Worm (Caenorhabditis elegans): ENCODE data around the gene T14B4.20.

ce11 chrII:6679724-6680123 lies 37.0 kb upstream of the T14B4.20 start, which contains the start of gene ift-74:
- TF ChIP-seq ztf-11 (tag; optimal IDR thresholded peaks at IDR 0.05), result no peak
- no peak for TF ChIP-seq nhr-77 (tag; optimal IDR thresholded peaks at IDR 0.05)
- TF ChIP-seq jun-1 (tag; optimal IDR thresholded peaks at IDR 0.05), result no peak
- no peak for TF ChIP-seq ceh-90 (tag; optimal IDR thresholded peaks at IDR 0.05)
- TF ChIP-seq alr-1 (tag; optimal IDR thresholded peaks at IDR 0.05; ENCODE audit: borderline replicate concordance), result no peak
- TF ChIP-seq egl-27 (tag; optimal IDR thresholded peaks at IDR 0.05), result no peak
- TF ChIP-seq snpc-4 (tag; optimal IDR thresholded peaks at IDR 0.05), result no peak
- TF ChIP-seq efl-1 (optimal IDR thresholded peaks at IDR 0.05), result no peak
- TF ChIP-seq efl-1 (GFP tag; optimal IDR thresholded peaks at IDR 0.05 in 1 of 2), result no peak
- TF ChIP-seq aly-2 (tag; optimal IDR thresholded peaks at IDR 0.05), result no peak
- no peak for TF ChIP-seq zip-4 (GFP tag; optimal IDR thresholded peaks at IDR 0.05)
- TF ChIP-seq rnt-1 (tag; optimal IDR thresholded peaks at IDR 0.05), result no peak
